Fruit fly (Drosophila melanogaster) whole organism, wandering third instar larva: Measurements from ENCODE around the gene obst-H.

Experiments
- Abd-B ChIP-seq: fragments of >200 bp; optimal IDR thresholded peaks from 2 replicates; lab custom pipeline; 2017; ENCODE audit warnings: missing biosample characterization, missing genetic modification characterization
- CG32264 ChIP-seq: fragments of 200-800 bp; sonication (Bioruptor generic); optimal IDR thresholded peaks from 2 replicates; lab custom pipeline; 2016; ENCODE audit warnings: missing biosample characterization, missing genetic modification characterization
- CG9705 ChIP-seq: fragments of 200-800 bp; sonication (Bioruptor generic); optimal IDR thresholded peaks from 2 replicates; lab custom pipeline; 2018; ENCODE audit warnings: missing biosample characterization, mild to moderate bottlenecking, missing genetic modification characterization
- CrebA ChIP-seq: fragments of 200-800 bp; sonication (Bioruptor generic); optimal IDR thresholded peaks from 2 replicates; lab custom pipeline; 2016; ENCODE audit warnings: missing biosample characterization, mild to moderate bottlenecking, missing genetic modification characterization, borderline replicate concordance
- Dif ChIP-seq: fragments of 200-275, 200-300 bp; sonication (Bioruptor generic); optimal IDR thresholded peaks from 2 replicates; lab custom pipeline; 2018; ENCODE audit warnings: missing biosample characterization, missing genetic modification characterization; ENCODE audit not compliant: partially characterized antibody
- GATAd ChIP-seq: sonication (Bioruptor generic); optimal IDR thresholded peaks from 2 replicates; lab custom pipeline; 2016; ENCODE audit warnings: missing biosample characterization, missing genetic modification characterization
- HLH106 ChIP-seq: fragments of 200-800 bp; optimal IDR thresholded peaks from 3 replicates; lab custom pipeline; 2019; ENCODE audit warnings: missing biosample characterization, mild to moderate bottlenecking, missing genetic modification characterization, moderate library complexity
- Hnf4 ChIP-seq: fragments of 200-800 bp; sonication (Bioruptor generic); optimal IDR thresholded peaks from 2 replicates; lab custom pipeline; 2016; ENCODE audit warnings: missing biosample characterization, mild to moderate bottlenecking, missing genetic modification characterization
- Hr78 ChIP-seq: fragments of >200 bp; optimal IDR thresholded peaks from 2 replicates; lab custom pipeline; 2017; ENCODE audit warnings: missing biosample characterization, missing genetic modification characterization
- Jra ChIP-seq: sonication (Bioruptor generic); optimal IDR thresholded peaks from 2 replicates; lab custom pipeline; 2016; ENCODE audit warnings: missing biosample characterization, missing genetic modification characterization
- Myc ChIP-seq: fragments of >200 bp; optimal IDR thresholded peaks from 2 replicates; lab custom pipeline; 2017
- N ChIP-seq: fragments of >200 bp; optimal IDR thresholded peaks from 2 replicates; lab custom pipeline; 2018; ENCODE audit warnings: missing biosample characterization, missing external identifiers, missing genetic modification characterization
- OdsH ChIP-seq: fragments of 200-800 bp; sonication (Bioruptor generic); optimal IDR thresholded peaks from 2 replicates; lab custom pipeline; 2016; ENCODE audit warnings: missing biosample characterization, mild to moderate bottlenecking, missing genetic modification characterization
- Rel ChIP-seq, 2 experiments: fragments of 200-800 bp; sonication (Bioruptor generic) in 1 of 2; optimal IDR thresholded peaks; 2 replicates in 1 of 2; 3 replicates in 1 of 2; lab custom pipeline; 2016 to 2019; ENCODE audit warnings: mild to moderate bottlenecking in 2 of 2, missing biosample characterization in 2 of 2, missing genetic modification characterization in 2 of 2, moderate library complexity in 1 of 2
- Sp1 ChIP-seq: fragments of 200-800 bp; sonication (Bioruptor generic); optimal IDR thresholded peaks from 3 replicates; lab custom pipeline; 2019; ENCODE audit warnings: missing biosample characterization, mild to moderate bottlenecking, missing genetic modification characterization, moderate library complexity
- br ChIP-seq: fragments of 200-800 bp; sonication (Bioruptor generic); optimal IDR thresholded peaks from 2 replicates; lab custom pipeline; 2016; ENCODE audit warnings: missing biosample characterization, missing genetic modification characterization
- brk ChIP-seq: fragments of 200-800 bp; sonication (Bioruptor generic); optimal IDR thresholded peaks from 2 replicates; lab custom pipeline; 2016; ENCODE audit warnings: missing biosample characterization, mild to moderate bottlenecking, missing genetic modification characterization
- dl ChIP-seq, 2 experiments: fragments of 175-275, 200-275 bp in 1 of 2; fragments of 200-275 bp in 1 of 2; sonication (Bioruptor generic); optimal IDR thresholded peaks; lab custom pipeline; 2018; ENCODE audit warnings: mild to moderate bottlenecking in 2 of 2, missing biosample characterization in 2 of 2, missing genetic modification characterization in 2 of 2, moderate library complexity in 2 of 2; ENCODE audit not compliant: partially characterized antibody in 2 of 2, insufficient read depth in 1 of 2
- dmrt93B ChIP-seq: fragments of 200-800 bp; sonication (Bioruptor generic); optimal IDR thresholded peaks from 2 replicates; lab custom pipeline; 2018; ENCODE audit warnings: missing biosample characterization, mild to moderate bottlenecking, missing genetic modification characterization
- ey ChIP-seq: fragments of 200-800 bp; sonication (Bioruptor generic); optimal IDR thresholded peaks from 2 replicates; lab custom pipeline; 2016; ENCODE audit warnings: missing biosample characterization, missing genetic modification characterization
- fru ChIP-seq: fragments of 200-800 bp; sonication (Bioruptor generic); optimal IDR thresholded peaks from 3 replicates; lab custom pipeline; 2016; ENCODE audit warnings: missing biosample characterization, mild to moderate bottlenecking, missing genetic modification characterization
- h ChIP-seq: fragments of 200-800 bp; sonication (Bioruptor generic); optimal IDR thresholded peaks from 3 replicates; lab custom pipeline; 2016; ENCODE audit warnings: missing biosample characterization, mild to moderate bottlenecking, missing genetic modification characterization
- jim ChIP-seq: fragments of 175-275, 200-325 bp; sonication (Bioruptor generic); optimal IDR thresholded peaks from 2 replicates; lab custom pipeline; 2016; ENCODE audit warnings: missing biosample characterization, mild to moderate bottlenecking, missing genetic modification characterization
- lola ChIP-seq: fragments of >200 bp; optimal IDR thresholded peaks from 2 replicates; lab custom pipeline; 2017; ENCODE audit warnings: missing biosample characterization, missing genetic modification characterization
- psq ChIP-seq: fragments of 200-800 bp; sonication (Bioruptor generic); optimal IDR thresholded peaks from 3 replicates; lab custom pipeline; 2017; ENCODE audit warnings: missing biosample characterization, mild to moderate bottlenecking, missing genetic modification characterization, moderate library complexity
- rgr ChIP-seq: fragments of 200-800 bp; sonication (Bioruptor generic); optimal IDR thresholded peaks from 3 replicates; lab custom pipeline; 2016; ENCODE audit warnings: missing biosample characterization, mild to moderate bottlenecking, missing genetic modification characterization
- sage ChIP-seq: fragments of 200-800 bp; sonication (Bioruptor generic); optimal IDR thresholded peaks from 2 replicates; lab custom pipeline; 2016; ENCODE audit warnings: missing biosample characterization, mild to moderate bottlenecking, missing genetic modification characterization
- sv ChIP-seq: fragments of 200-800 bp; sonication (Bioruptor generic); optimal IDR thresholded peaks from 3 replicates; lab custom pipeline; 2016; ENCODE audit warnings: missing biosample characterization, missing genetic modification characterization
- usp ChIP-seq: fragments of >200 bp; optimal IDR thresholded peaks from 2 replicates; lab custom pipeline; 2017; ENCODE audit warnings: missing biosample characterization, missing genetic modification characterization
- woc ChIP-seq: sonication (Bioruptor generic); optimal IDR thresholded peaks from 2 replicates; lab custom pipeline; 2016; ENCODE audit warnings: missing biosample characterization, mild to moderate bottlenecking, missing genetic modification characterization

obst-H gene

DNA sequence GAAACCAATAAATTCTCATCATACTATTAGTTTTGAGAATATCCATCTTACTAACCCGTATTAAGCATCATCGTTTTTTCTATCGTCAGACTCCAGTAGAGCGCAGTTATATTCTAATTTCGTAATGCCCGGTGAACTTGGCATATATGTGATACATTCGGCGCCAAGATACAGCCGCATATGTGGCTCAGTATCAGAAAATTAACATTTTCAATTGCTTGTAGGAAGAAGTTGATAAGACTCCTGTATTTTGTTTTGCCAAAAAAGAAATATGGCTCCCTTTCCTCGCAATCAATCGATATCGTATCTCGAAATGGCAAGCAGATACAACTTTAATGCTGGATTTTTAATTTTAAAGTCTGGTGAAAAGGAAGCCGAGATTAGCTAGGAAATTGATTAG, 3.9 kb downstream of the obst-H start, which contains the start of gene CG33986:
CG33986 (minus strand) TSS at position 101 of the 400 bp plus-strand sequence.
- TF ChIP-seq rgr (GFP tag; lab: Kevin White, UChicago) (no peak), Jra (no peak), ey (GFP tag; lab: Kevin White, UChicago) (no peak), fru (GFP tag; lab: Kevin White, UChicago) (no peak)

- TF ChIP-seq Hr78 (no peak), jim (GFP tag; lab: Kevin White, UChicago) (no peak), woc (GFP tag; lab: Kevin White, UChicago) (no peak), OdsH (no peak), Hnf4 (GFP tag; lab: Kevin White, UChicago) (peak; percentile 5), sage (GFP tag; lab: Kevin White, UChicago) (peak; percentile 48), N (GFP tag; lab: Kevin White, UChicago) (no peak), CrebA (GFP tag; lab: Kevin White, UChicago) (no peak), psq (GFP tag; lab: Kevin White, UChicago) (no peak), GATAd (GFP tag; lab: Kevin White, UChicago) (no peak), sv (no peak), Rel (GFP tag; optimal IDR thresholded peaks at IDR 0.05; lab: Kevin White, UChicago) (peak; percentile 47), Rel (tag; optimal IDR thresholded peaks at IDR 0.05; lab: Kevin White, UChicago) (peak; percentile 99)
Measured at dm6 chr3L:15523806-15524346, 5.2 kb downstream of the obst-H start, which contains the start of gene CG7945. CG7945 (minus strand) TSS chr3L:15524137.

DNA sequence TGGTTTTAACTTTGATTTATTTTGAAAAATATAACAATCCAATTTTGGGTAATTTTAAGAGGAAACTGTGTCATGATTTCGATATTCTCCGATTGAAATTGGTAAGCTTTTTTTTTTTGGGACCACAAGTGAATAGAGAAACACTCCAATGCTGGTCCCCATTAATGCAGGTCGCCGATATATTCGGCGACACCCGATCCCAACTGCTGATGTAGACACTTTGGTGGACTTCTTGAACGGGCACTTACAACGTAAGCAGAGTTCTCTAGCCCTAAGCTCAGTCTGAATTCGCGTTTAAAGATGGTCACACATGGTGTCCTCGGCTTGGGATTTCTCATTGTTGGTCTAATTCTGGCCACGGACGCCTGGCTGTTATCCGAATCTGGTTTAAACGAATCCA, 8.7 kb downstream of the obst-H start, which contains the start of gene yellow-k:
yellow-k (plus strand) TSS at position 301 of the 400 bp plus-strand sequence.
- TF ChIP-seq lola (GFP tag; lab: Kevin White, UChicago) (no peak), sv (no peak), h (GFP tag; lab: Kevin White, UChicago) (no peak), br (GFP tag; lab: Kevin White, UChicago) (no peak), Hnf4 (GFP tag; lab: Kevin White, UChicago) (no peak), fru (GFP tag; lab: Kevin White, UChicago) (no peak), N (GFP tag; lab: Kevin White, UChicago) (no peak), Dif (no peak), GATAd (GFP tag; lab: Kevin White, UChicago) (no peak), usp (GFP tag; lab: Kevin White, UChicago) (no peak)
- TF ChIP-seq, all 38 proteins: peak for 0

dm6 chr3L:15519920-15520319, 9.1 kb downstream of the obst-H start:
- TF ChIP-seq CrebA (GFP tag; lab: Kevin White, UChicago) (no peak), Rel (GFP tag; optimal IDR thresholded peaks at IDR 0.05; lab: Kevin White, UChicago) (no peak), Rel (tag; optimal IDR thresholded peaks at IDR 0.05; lab: Kevin White, UChicago) (peak; percentile 98)

DNA sequence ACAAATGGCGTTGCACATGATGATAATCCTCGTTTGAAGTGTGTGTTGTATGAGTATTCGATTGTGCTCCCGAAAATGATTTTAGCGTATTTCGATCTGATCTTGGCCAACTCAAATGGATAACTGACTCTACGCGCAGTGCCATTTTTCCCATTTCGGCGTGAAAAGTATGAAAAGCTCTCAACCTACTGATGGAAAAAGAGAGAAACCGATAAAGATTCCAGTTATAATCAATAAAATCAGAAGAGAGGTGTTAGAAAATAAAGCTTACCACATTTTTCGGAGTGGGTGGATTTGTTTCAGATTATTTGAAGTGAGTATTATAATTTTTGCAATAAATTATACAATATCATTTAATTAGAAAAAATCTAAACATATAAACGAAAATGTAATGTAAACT, 9.6 kb downstream of the obst-H start, which contains the start of gene mex1:
mex1 (minus strand) TSS at position 101 of the 400 bp plus-strand sequence.
- TF ChIP-seq br (GFP tag; lab: Kevin White, UChicago), result no peak
- no peak for TF ChIP-seq OdsH
- TF ChIP-seq CG32264 (GFP tag; lab: Kevin White, UChicago), result no peak
- TF ChIP-seq sv, result no peak
- no peak for TF ChIP-seq brk (GFP tag; lab: Kevin White, UChicago)
- no peak for TF ChIP-seq h (GFP tag; lab: Kevin White, UChicago)
- no peak for TF ChIP-seq CG9705
- no peak for TF ChIP-seq Hnf4 (GFP tag; lab: Kevin White, UChicago)
- no peak for TF ChIP-seq CrebA (GFP tag; lab: Kevin White, UChicago)
- no peak for TF ChIP-seq usp (GFP tag; lab: Kevin White, UChicago)
- no peak for TF ChIP-seq dl (GFP tag; optimal IDR thresholded peaks at IDR 0.05; lab: Kevin White, UChicago; ENCODE audit: insufficient read depth in 1 of 2, partially characterized antibody in 2 of 2)
- TF ChIP-seq Abd-B (GFP tag; lab: Kevin White, UChicago), result no peak
- TF ChIP-seq dmrt93B (GFP tag; lab: Kevin White, UChicago), result no peak
- TF ChIP-seq Sp1 (GFP tag; lab: Kevin White, UChicago), result no peak
- TF ChIP-seq Dif, result no peak
- no peak for TF ChIP-seq lola (GFP tag; lab: Kevin White, UChicago)
- TF ChIP-seq HLH106, result no peak
- no peak for TF ChIP-seq sage (GFP tag; lab: Kevin White, UChicago)
- no peak for TF ChIP-seq N (GFP tag; lab: Kevin White, UChicago)
- no peak for TF ChIP-seq Myc (lab: Kevin White, UChicago)
